Worm (Caenorhabditis elegans) whole organism, mixed stage, embryonic: ENCODE data around the gene glrx-3.

Experiments used
- M03D4.4 ChIP-seq: sonication (generic microtip); optimal IDR thresholded peaks from 2 replicates; lab custom pipeline; 2017; ENCODE audit warnings: mild to moderate bottlenecking, missing genetic modification characterization, missing compliant biosample characterization
- ceh-39 ChIP-seq: fragments of 150-350 bp; optimal IDR thresholded peaks from 2 replicates; lab custom pipeline; 2014; ENCODE audit warnings: missing biosample characterization, missing genetic modification characterization
- cnd-1 ChIP-seq: fragments of 200-800 bp; sonication (Bioruptor generic); optimal IDR thresholded peaks from 2 replicates; lab custom pipeline; 2018; ENCODE audit warnings: mild to moderate bottlenecking, missing genetic modification characterization, missing compliant biosample characterization
- elt-1 ChIP-seq: sonication (generic microtip); optimal IDR thresholded peaks from 2 replicates; lab custom pipeline; 2017; ENCODE audit warnings: missing genetic modification characterization, mild to moderate bottlenecking, missing compliant biosample characterization, antibody characterized with exemption, moderate library complexity, borderline replicate concordance; ENCODE audit not compliant: insufficient read depth
- pha-4 ChIP-seq: fragments of 150-350 bp; optimal IDR thresholded peaks from 2 replicates; lab custom pipeline; 2018; ENCODE audit warnings: missing biosample characterization, missing genetic modification reagents, missing genetic modification characterization
- sptf-1 ChIP-seq: sonication (generic microtip); optimal IDR thresholded peaks from 2 replicates; lab custom pipeline; 2017; ENCODE audit warnings: mild to moderate bottlenecking, missing genetic modification characterization, moderate library complexity, missing compliant biosample characterization
- unc-39 ChIP-seq: fragments of 150-350 bp; optimal IDR thresholded peaks from 2 replicates; lab custom pipeline; 2014; ENCODE audit warnings: missing biosample characterization, missing genetic modification characterization
- zip-8 ChIP-seq: fragments of 150-350 bp; optimal IDR thresholded peaks from 2 replicates; lab custom pipeline; 2014; ENCODE audit warnings: missing biosample characterization, missing genetic modification characterization

- no peak for TF ChIP-seq elt-1
- no peak for TF ChIP-seq ceh-39 (tag; lab: Kevin White, UChicago)
- TF ChIP-seq sptf-1 (tag; lab: Kevin White, UChicago): no peak
- no peak for TF ChIP-seq pha-4 (tag; lab: Kevin White, UChicago)
- TF ChIP-seq M03D4.4 (tag; lab: Kevin White, UChicago): no peak
- no peak for TF ChIP-seq cnd-1 (tag; lab: Kevin White, UChicago)
- TF ChIP-seq unc-39: no peak
- TF ChIP-seq zip-8 (tag; lab: Kevin White, UChicago): no peak
These were observed 21.2 kb downstream of the glrx-3 start, which contains the start of gene ZC132.9 for ce11 chrV:4319867-4320266.
